Worm (Caenorhabditis elegans): ENCODE measurements around the gene F18H3.4.

Gene F18H3.4

ce11 chrX:13499923-13500322 lies 29.0 kb upstream of the F18H3.4 start:
- peak; percentile 81 for TF ChIP-seq dsc-1 (tag; optimal IDR thresholded peaks at IDR 0.05)
- TF ChIP-seq elt-2 (tag; optimal IDR thresholded peaks at IDR 0.05) = no peak
- peak; percentile 46 for TF ChIP-seq nhr-71 (tag; optimal IDR thresholded peaks at IDR 0.05)
- TF ChIP-seq ceh-90 (tag; optimal IDR thresholded peaks at IDR 0.05) = no peak
- TF ChIP-seq unc-86 (tag; optimal IDR thresholded peaks at IDR 0.05) = no peak
- no peak for TF ChIP-seq blmp-1 (tag; optimal IDR thresholded peaks at IDR 0.05)
- peak; percentile 5 for TF ChIP-seq ceh-8 (GFP tag; optimal IDR thresholded peaks at IDR 0.05)
- no peak for TF ChIP-seq nhr-20 (tag; optimal IDR thresholded peaks at IDR 0.05)
- no peak for TF ChIP-seq unc-30 (tag; optimal IDR thresholded peaks at IDR 0.05)
- TF ChIP-seq irx-1 (tag; optimal IDR thresholded peaks at IDR 0.05) = no peak
- TF ChIP-seq nhr-47 (tag; optimal IDR thresholded peaks at IDR 0.05) = peak; percentile 39
- TF ChIP-seq hpl-2 (GFP tag; optimal IDR thresholded peaks at IDR 0.05) = no peak
- TF ChIP-seq nhr-19 (GFP tag; conservative IDR thresholded peaks at IDR 0.05) = no peak
- TF ChIP-seq skn-1 (tag; optimal IDR thresholded peaks at IDR 0.05) = no peak
- TF ChIP-seq hlh-17 (GFP tag; optimal IDR thresholded peaks at IDR 0.05; ENCODE audit: borderline replicate concordance) = no peak
- peak; percentile 47 for TF ChIP-seq lin-14 (GFP tag; optimal IDR thresholded peaks at IDR 0.05)
- TF ChIP-seq pax-3 (tag; optimal IDR thresholded peaks at IDR 0.05) = peak; percentile 27
- TF ChIP-seq fkh-8 (tag; optimal IDR thresholded peaks at IDR 0.05) = peak; percentile 79
- TF ChIP-seq hlh-4 (tag; optimal IDR thresholded peaks at IDR 0.05) = no peak
- no peak for TF ChIP-seq grh-1 (GFP tag; IDR thresholded peaks at IDR 0.05)
- TF ChIP-seq nhr-77 (tag; optimal IDR thresholded peaks at IDR 0.05) = no peak
- TF ChIP-seq sox-4 (tag; optimal IDR thresholded peaks at IDR 0.05) = peak; percentile 10

ce11 chrX:13500568-13500967 lies 28.3 kb upstream of the F18H3.4 start, which contains the start of gene sad-1:
TSS of gene sad-1 (minus strand) at chrX:13500668.
- TF ChIP-seq unc-86 (tag; optimal IDR thresholded peaks at IDR 0.05) (no peak), ceh-88 (GFP tag; IDR thresholded peaks at IDR 0.05) (no peak), elt-2 (tag; optimal IDR thresholded peaks at IDR 0.05) (no peak), lin-14 (GFP tag; optimal IDR thresholded peaks at IDR 0.05) (peak; percentile 38), F16B12.6 (tag; optimal IDR thresholded peaks at IDR 0.05) (no peak)

ce11 chrX:13502282-13502681 lies 26.6 kb upstream of the F18H3.4 start:
- no peak for TF ChIP-seq nhr-77 (tag; optimal IDR thresholded peaks at IDR 0.05)
- no peak for TF ChIP-seq sup-37 (GFP tag; optimal IDR thresholded peaks at IDR 0.05)
- peak; percentile 33 for TF ChIP-seq unc-86 (tag; optimal IDR thresholded peaks at IDR 0.05)
- peak in 2 of 3 experiments; percentile 54 to 75 for TF ChIP-seq ceh-82 (tag; optimal IDR thresholded peaks at IDR 0.05)
- no peak for TF ChIP-seq irx-1 (tag; optimal IDR thresholded peaks at IDR 0.05)
- TF ChIP-seq alr-1 (tag; optimal IDR thresholded peaks at IDR 0.05; ENCODE audit: borderline replicate concordance) = no peak
- no peak for TF ChIP-seq lir-3 (tag; optimal IDR thresholded peaks at IDR 0.05; ENCODE audit: poor library complexity)
- no peak for TF ChIP-seq pag-3 (tag; optimal IDR thresholded peaks at IDR 0.05; ENCODE audit: borderline replicate concordance, insufficient read depth)
- no peak for TF ChIP-seq snpc-4 (tag; optimal IDR thresholded peaks at IDR 0.05)
- TF ChIP-seq snu-23 (GFP tag; optimal IDR thresholded peaks at IDR 0.05) = peak; percentile 18
- TF ChIP-seq nhr-90 (tag; optimal IDR thresholded peaks at IDR 0.05; ENCODE audit: poor library complexity) = no peak
- TF ChIP-seq nhr-28 (tag; optimal IDR thresholded peaks at IDR 0.05) = no peak
- TF ChIP-seq lin-39 (tag; optimal IDR thresholded peaks at IDR 0.05) = no peak
- TF ChIP-seq unc-62 (GFP tag; optimal IDR thresholded peaks at IDR 0.05) = no peak
- no peak for TF ChIP-seq hlh-4 (tag; optimal IDR thresholded peaks at IDR 0.05)
- no peak for TF ChIP-seq grh-1 (GFP tag; IDR thresholded peaks at IDR 0.05)
- TF ChIP-seq zip-4 (GFP tag; optimal IDR thresholded peaks at IDR 0.05) = no peak
- peak; percentile 9 to 51 for TF ChIP-seq lsy-2 (tag; optimal IDR thresholded peaks at IDR 0.05)
- TF ChIP-seq tbx-2 (tag; optimal IDR thresholded peaks at IDR 0.05) = peak; percentile 28
- TF ChIP-seq ama-1 (optimal IDR thresholded peaks at IDR 0.05) = no peak
- TF ChIP-seq unc-130 (tag; optimal IDR thresholded peaks at IDR 0.05) = no peak
- no peak for TF ChIP-seq ets-5 (GFP tag; IDR thresholded peaks at IDR 0.05)
- TF ChIP-seq elt-3 (tag; optimal IDR thresholded peaks at IDR 0.05) = no peak
- TF ChIP-seq jun-1 (tag; optimal IDR thresholded peaks at IDR 0.05) = no peak
- TF ChIP-seq ceh-8 (GFP tag; optimal IDR thresholded peaks at IDR 0.05) = no peak
- no peak for TF ChIP-seq pqm-1 (tag; optimal IDR thresholded peaks at IDR 0.05)
- peak; percentile 7 for TF ChIP-seq dsc-1 (tag; optimal IDR thresholded peaks at IDR 0.05)
- TF ChIP-seq mef-2 (tag; optimal IDR thresholded peaks at IDR 0.05) = no peak
- no peak for TF ChIP-seq ztf-11 (tag; optimal IDR thresholded peaks at IDR 0.05)
- peak; percentile 9 for TF ChIP-seq lin-15B (tag; optimal IDR thresholded peaks at IDR 0.05)
- TF ChIP-seq C04F5.9 (tag; optimal IDR thresholded peaks at IDR 0.05) = no peak
- TF ChIP-seq efl-3 (GFP tag; optimal IDR thresholded peaks at IDR 0.05) = no peak

Data from whole organism, L1 larva.